Worm (Caenorhabditis elegans) whole organism, mixed stage, embryonic: Measurements from ENCODE around the gene Y32F6A.5.

Source experiments
- M03D4.4 ChIP-seq: sonication (generic microtip); optimal IDR thresholded peaks from 2 replicates; lab custom pipeline; 2017; ENCODE audit warnings: mild to moderate bottlenecking, missing genetic modification characterization, missing compliant biosample characterization
- bed-3 ChIP-seq: fragments of 200-800 bp; sonication (Bioruptor generic); optimal IDR thresholded peaks from 3 replicates; lab custom pipeline; 2018; ENCODE audit warnings: mild to moderate bottlenecking, missing genetic modification characterization, moderate library complexity, missing compliant biosample characterization
- blmp-1 ChIP-seq: fragments of 150-350 bp; optimal IDR thresholded peaks from 2 replicates; lab custom pipeline; 2014; ENCODE audit warnings: missing biosample characterization, missing genetic modification characterization
- ceh-39 ChIP-seq: fragments of 150-350 bp; optimal IDR thresholded peaks from 2 replicates; lab custom pipeline; 2014; ENCODE audit warnings: missing biosample characterization, missing genetic modification characterization
- ceh-43 ChIP-seq: fragments of 200-800 bp; sonication (Bioruptor generic); optimal IDR thresholded peaks from 2 replicates; lab custom pipeline; 2018; ENCODE audit warnings: mild to moderate bottlenecking, missing genetic modification characterization, moderate library complexity, missing compliant biosample characterization
- ceh-83 ChIP-seq: fragments of 200-800 bp; sonication (Bioruptor generic); optimal IDR thresholded peaks from 2 replicates; lab custom pipeline; 2018; ENCODE audit warnings: mild to moderate bottlenecking, missing genetic modification characterization, missing compliant biosample characterization
- ces-1 ChIP-seq: fragments of 150-350 bp; optimal IDR thresholded peaks from 2 replicates; lab custom pipeline; 2014; ENCODE audit warnings: missing biosample characterization, missing genetic modification reagents, missing genetic modification characterization
- cnd-1 ChIP-seq: fragments of 200-800 bp; sonication (Bioruptor generic); optimal IDR thresholded peaks from 2 replicates; lab custom pipeline; 2018; ENCODE audit warnings: mild to moderate bottlenecking, missing genetic modification characterization, missing compliant biosample characterization
- drap-1 ChIP-seq: fragments of 200-800 bp; sonication (Bioruptor generic); optimal IDR thresholded peaks from 3 replicates; lab custom pipeline; 2018; ENCODE audit warnings: mild to moderate bottlenecking, missing genetic modification characterization, missing compliant biosample characterization
- elt-1 ChIP-seq: sonication (generic microtip); optimal IDR thresholded peaks from 2 replicates; lab custom pipeline; 2017; ENCODE audit warnings: missing genetic modification characterization, mild to moderate bottlenecking, missing compliant biosample characterization, antibody characterized with exemption, moderate library complexity, borderline replicate concordance; ENCODE audit not compliant: insufficient read depth
- elt-3 ChIP-seq: fragments of 150-350 bp; optimal IDR thresholded peaks from 2 replicates; lab custom pipeline; 2014; ENCODE audit warnings: missing biosample characterization, missing genetic modification characterization
- flh-1 ChIP-seq: fragments of 200-800 bp; sonication (Bioruptor generic); optimal IDR thresholded peaks from 2 replicates; lab custom pipeline; 2018; ENCODE audit warnings: mild to moderate bottlenecking, missing genetic modification characterization, moderate library complexity, missing compliant biosample characterization
- ham-2 ChIP-seq: fragments of 200-800 bp; sonication (Bioruptor generic); optimal IDR thresholded peaks from 2 replicates; lab custom pipeline; 2018; ENCODE audit warnings: mild to moderate bottlenecking, missing genetic modification characterization, missing compliant biosample characterization
- hlh-1 ChIP-seq: fragments of 150-350 bp; optimal IDR thresholded peaks from 2 replicates; lab custom pipeline; 2014; ENCODE audit warnings: missing biosample characterization, missing genetic modification reagents, missing genetic modification characterization
- lin-13 ChIP-seq: fragments of 150-350 bp; optimal IDR thresholded peaks from 2 replicates; lab custom pipeline; 2014; ENCODE audit warnings: missing biosample characterization, missing genetic modification characterization
- lin-32 ChIP-seq: fragments of 200-800 bp; sonication (Bioruptor generic); optimal IDR thresholded peaks from 2 replicates; lab custom pipeline; 2018; ENCODE audit warnings: mild to moderate bottlenecking, missing genetic modification characterization, missing compliant biosample characterization
- lsy-2 ChIP-seq: fragments of 150-350 bp; optimal IDR thresholded peaks from 2 replicates; lab custom pipeline; 2014; ENCODE audit warnings: missing biosample characterization, missing genetic modification characterization
- mab-5 ChIP-seq: fragments of 150-350 bp; optimal IDR thresholded peaks from 2 replicates; lab custom pipeline; 2014; ENCODE audit warnings: missing biosample characterization, missing genetic modification characterization
- mep-1 ChIP-seq: fragments of 150-350 bp; optimal IDR thresholded peaks from 2 replicates; lab custom pipeline; 2017; ENCODE audit warnings: missing biosample characterization, missing genetic modification reagents, missing genetic modification characterization, inconsistent platforms
- mls-2 ChIP-seq: sonication (generic microtip); optimal IDR thresholded peaks from 2 replicates; lab custom pipeline; 2016; ENCODE audit warnings: mild to moderate bottlenecking, missing genetic modification characterization, moderate library complexity, missing compliant biosample characterization
- nhr-12 ChIP-seq: fragments of 150-350 bp; optimal IDR thresholded peaks from 2 replicates; lab custom pipeline; 2014; ENCODE audit warnings: missing biosample characterization, missing genetic modification characterization
- nhr-2 ChIP-seq: fragments of 150-350 bp; optimal IDR thresholded peaks from 2 replicates; lab custom pipeline; 2014; ENCODE audit warnings: missing biosample characterization, missing genetic modification characterization
- nhr-237 ChIP-seq: fragments of 150-350 bp; optimal IDR thresholded peaks from 2 replicates; lab custom pipeline; 2014; ENCODE audit warnings: missing biosample characterization, missing genetic modification characterization
- nhr-28 ChIP-seq: fragments of 150-350 bp; optimal IDR thresholded peaks from 2 replicates; lab custom pipeline; 2014; ENCODE audit warnings: missing biosample characterization, missing genetic modification characterization
- nhr-76 ChIP-seq: sonication (generic microtip); optimal IDR thresholded peaks from 2 replicates; lab custom pipeline; 2017; ENCODE audit warnings: missing biosample characterization, missing genetic modification characterization
- pha-4 ChIP-seq: fragments of 150-350 bp; optimal IDR thresholded peaks from 2 replicates; lab custom pipeline; 2018; ENCODE audit warnings: missing biosample characterization, missing genetic modification reagents, missing genetic modification characterization
- sem-2 ChIP-seq: fragments of 200-800 bp; sonication (Bioruptor generic); optimal IDR thresholded peaks from 2 replicates; lab custom pipeline; 2018; ENCODE audit warnings: mild to moderate bottlenecking, missing genetic modification characterization, missing compliant biosample characterization
- snpc-4 ChIP-seq: fragments of 150-350 bp; optimal IDR thresholded peaks from 2 replicates; lab custom pipeline; 2014; ENCODE audit warnings: missing biosample characterization, missing genetic modification characterization
- sptf-1 ChIP-seq: sonication (generic microtip); optimal IDR thresholded peaks from 2 replicates; lab custom pipeline; 2017; ENCODE audit warnings: mild to moderate bottlenecking, missing genetic modification characterization, moderate library complexity, missing compliant biosample characterization
- tbx-8 ChIP-seq: fragments of 200-800 bp; sonication (Bioruptor generic); optimal IDR thresholded peaks from 2 replicates; lab custom pipeline; 2018; ENCODE audit warnings: mild to moderate bottlenecking, missing genetic modification characterization, moderate library complexity, missing compliant biosample characterization
- unc-120 ChIP-seq: sonication (generic microtip); optimal IDR thresholded peaks from 2 replicates; lab custom pipeline; 2017; ENCODE audit warnings: missing genetic modification characterization, missing compliant biosample characterization; ENCODE audit not compliant: poor library complexity, severe bottlenecking
- unc-39 ChIP-seq: fragments of 150-350 bp; optimal IDR thresholded peaks from 2 replicates; lab custom pipeline; 2014; ENCODE audit warnings: missing biosample characterization, missing genetic modification characterization
- unc-62 ChIP-seq: fragments of 150-350 bp; optimal IDR thresholded peaks from 2 replicates; lab custom pipeline; 2014; ENCODE audit warnings: missing biosample characterization, missing genetic modification reagents, missing genetic modification characterization
- zip-8 ChIP-seq: fragments of 150-350 bp; optimal IDR thresholded peaks from 2 replicates; lab custom pipeline; 2014; ENCODE audit warnings: missing biosample characterization, missing genetic modification characterization
- ztf-11 ChIP-seq: fragments of 150-350 bp; optimal IDR thresholded peaks from 2 replicates; lab custom pipeline; 2014; ENCODE audit warnings: missing biosample characterization, missing genetic modification characterization

Gene Y32F6A.5

ce11 chrV:10468709-10469108, 15.3 kb upstream of the Y32F6A.5 start:
- no peak for TF ChIP-seq mls-2 (tag; lab: Kevin White, UChicago)
- TF ChIP-seq, all 35 proteins: peak for 0

ce11 chrV:10468190-10468589, 14.8 kb upstream of the Y32F6A.5 start, which contains the start of gene egl-9:
Gene egl-9, plus strand, starts transcription at chrV:10468517.
- no peak for TF ChIP-seq ces-1 (GFP tag; lab: Kevin White, UChicago)
- no peak for TF ChIP-seq hlh-1 (tag; lab: Kevin White, UChicago)

DNA sequence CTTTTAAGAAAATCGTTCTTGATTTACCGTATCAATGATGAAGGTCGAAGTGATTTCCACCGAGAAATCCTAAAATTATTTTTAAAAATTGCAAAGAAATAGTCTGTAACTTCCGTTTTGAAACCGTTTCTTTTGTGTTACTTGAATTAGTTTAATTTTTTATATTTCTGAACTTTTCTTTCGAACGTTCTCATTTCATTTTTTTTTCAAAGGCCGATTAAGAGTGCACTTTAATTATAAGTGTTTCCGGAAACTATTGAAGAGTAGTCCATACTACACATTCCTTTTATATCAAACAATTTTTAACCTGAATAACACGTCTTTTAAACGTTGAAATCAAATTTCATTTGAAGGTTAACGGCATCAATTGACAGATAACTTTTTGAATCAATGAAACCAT, 14.3 kb upstream of the Y32F6A.5 start:
- TF ChIP-seq unc-120 (tag; lab: Kevin White, UChicago) (no peak), lin-13 (no peak), cnd-1 (tag; lab: Kevin White, UChicago) (no peak), ham-2 (GFP tag; lab: Kevin White, UChicago) (no peak), mls-2 (tag; lab: Kevin White, UChicago) (no peak), pha-4 (tag; lab: Kevin White, UChicago) (no peak), flh-1 (GFP tag; lab: Kevin White, UChicago) (no peak), nhr-76 (no peak), tbx-8 (GFP tag; lab: Kevin White, UChicago) (no peak), nhr-28 (no peak), blmp-1 (tag; lab: Kevin White, UChicago) (no peak), drap-1 (no peak), elt-1 (no peak), nhr-2 (tag; lab: Kevin White, UChicago) (no peak), elt-3 (no peak), unc-62 (GFP tag; lab: Kevin White, UChicago) (no peak)

- TF ChIP-seq unc-39 (no peak), nhr-2 (tag; lab: Kevin White, UChicago) (no peak), nhr-28 (no peak), mep-1 (tag; lab: Kevin White, UChicago) (no peak), ceh-83 (GFP tag; lab: Kevin White, UChicago) (no peak), zip-8 (tag; lab: Kevin White, UChicago) (peak; percentile 67)
These were observed 13.7 kb upstream of the Y32F6A.5 start for ce11 chrV:10467104-10467503.

DNA sequence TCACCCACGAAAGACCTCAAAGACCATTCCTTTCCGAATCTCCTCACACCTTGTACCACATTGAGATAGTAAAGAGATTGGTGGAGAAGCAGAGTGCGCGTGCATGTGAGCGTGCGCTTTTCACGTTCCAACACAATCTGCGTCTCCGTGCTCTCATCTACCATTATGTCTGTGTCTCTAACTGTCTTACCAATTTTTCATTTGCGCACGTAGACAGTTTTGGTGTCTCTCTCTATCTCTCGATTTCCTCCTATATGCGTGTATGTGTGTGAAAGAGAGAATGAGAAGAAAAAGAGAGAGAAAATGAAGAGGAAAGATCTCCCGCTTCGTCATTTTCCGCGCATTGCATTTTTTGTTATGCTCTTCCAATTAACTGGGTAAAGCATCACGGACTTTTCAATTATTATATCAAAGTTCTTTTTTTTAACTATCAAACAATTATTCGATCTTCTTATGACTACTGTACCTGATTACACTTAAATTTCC, 13.2 kb upstream of the Y32F6A.5 start:
- TF ChIP-seq elt-1 (peak; percentile 65), sptf-1 (tag; lab: Kevin White, UChicago) (peak; percentile 60), sem-2 (GFP tag; lab: Kevin White, UChicago) (no peak), nhr-2 (tag; lab: Kevin White, UChicago) (peak; percentile 59), tbx-8 (GFP tag; lab: Kevin White, UChicago) (no peak), hlh-1 (tag; lab: Kevin White, UChicago) (peak; percentile 54), mls-2 (tag; lab: Kevin White, UChicago) (peak; percentile 78), flh-1 (GFP tag; lab: Kevin White, UChicago) (no peak), nhr-237 (tag; lab: Kevin White, UChicago) (peak; percentile 96), ceh-39 (tag; lab: Kevin White, UChicago) (peak; percentile 89), ceh-83 (GFP tag; lab: Kevin White, UChicago) (peak; percentile 8), cnd-1 (tag; lab: Kevin White, UChicago) (peak; percentile 60), elt-3 (peak; percentile 58), unc-39 (no peak), pha-4 (tag; lab: Kevin White, UChicago) (peak; percentile 94), ztf-11 (tag; lab: Kevin White, UChicago) (peak; percentile 55), ces-1 (GFP tag; lab: Kevin White, UChicago) (peak; percentile 90), drap-1 (peak; percentile 33), nhr-12 (tag; lab: Kevin White, UChicago) (no peak), lin-13 (peak; percentile 68), snpc-4 (tag; lab: Kevin White, UChicago) (no peak), ham-2 (GFP tag; lab: Kevin White, UChicago) (peak; percentile 89), ceh-43 (no peak), blmp-1 (tag; lab: Kevin White, UChicago) (no peak), unc-120 (tag; lab: Kevin White, UChicago) (peak; percentile 96), M03D4.4 (tag; lab: Kevin White, UChicago) (peak; percentile 69), nhr-28 (peak; percentile 2), unc-62 (GFP tag; lab: Kevin White, UChicago) (peak; percentile 84), zip-8 (tag; lab: Kevin White, UChicago) (no peak), lsy-2 (peak; percentile 77), lin-32 (GFP tag; lab: Kevin White, UChicago) (no peak), mep-1 (tag; lab: Kevin White, UChicago) (peak; percentile 95), mab-5 (tag; lab: Kevin White, UChicago) (no peak), bed-3 (GFP tag; lab: Kevin White, UChicago) (no peak), nhr-76 (no peak)
